Fruit fly (Drosophila melanogaster) whole organism, embryonic: ENCODE measurements around the gene CARPB.

Experiments
- CG12236 ChIP-seq: fragments of 200-800 bp; sonication (Bioruptor generic); optimal IDR thresholded peaks from 2 replicates; lab custom pipeline; 2016; ENCODE audit warnings: missing biosample characterization, missing genetic modification characterization
- CG30403 ChIP-seq: fragments of 200-800 bp; sonication (Bioruptor generic); optimal IDR thresholded peaks from 3 replicates; lab custom pipeline; 2016; ENCODE audit warnings: missing biosample characterization, missing genetic modification characterization
- org-1 ChIP-seq: fragments of 200-800 bp; sonication (Bioruptor generic); optimal IDR thresholded peaks from 2 replicates; lab custom pipeline; 2017; ENCODE audit warnings: missing biosample characterization, missing genetic modification characterization

DNA sequence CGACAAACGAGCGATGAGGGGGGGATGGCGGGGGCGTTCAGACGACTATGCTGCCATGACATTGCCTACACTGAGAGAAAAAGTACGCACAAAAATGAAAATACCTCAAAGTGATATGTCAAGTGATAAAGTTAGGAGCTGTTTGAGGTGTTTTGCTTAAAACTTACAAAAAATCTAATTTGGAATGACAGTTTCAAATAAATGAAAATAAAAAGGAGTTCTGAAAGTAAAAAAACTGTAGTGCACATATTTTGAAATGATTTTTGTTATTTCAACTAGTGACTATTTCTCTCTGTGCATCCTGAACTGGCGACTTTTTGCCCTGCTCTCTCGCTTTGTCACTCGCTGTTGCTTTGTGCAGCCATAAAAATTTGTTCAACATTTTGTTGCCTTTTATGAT, 46.9 kb downstream of the CARPB start:
- TF ChIP-seq CG12236 (GFP tag; lab: Kevin White, UChicago): no peak
- TF ChIP-seq CG30403 (GFP tag; lab: Kevin White, UChicago): peak; percentile 34
- TF ChIP-seq org-1 (GFP tag; lab: Kevin White, UChicago): no peak
